Fruit fly (Drosophila melanogaster) whole organism, wandering third instar larva: ENCODE results near the gene CG34299.

Experiments
- Abd-B ChIP-seq: fragments of >200 bp; optimal IDR thresholded peaks from 2 replicates; lab custom pipeline; 2017; ENCODE audit warnings: missing biosample characterization, missing genetic modification characterization
- CG32264 ChIP-seq: fragments of 200-800 bp; sonication (Bioruptor generic); optimal IDR thresholded peaks from 2 replicates; lab custom pipeline; 2016; ENCODE audit warnings: missing biosample characterization, missing genetic modification characterization
- CG9705 ChIP-seq: fragments of 200-800 bp; sonication (Bioruptor generic); optimal IDR thresholded peaks from 2 replicates; lab custom pipeline; 2018; ENCODE audit warnings: missing biosample characterization, mild to moderate bottlenecking, missing genetic modification characterization
- CrebA ChIP-seq: fragments of 200-800 bp; sonication (Bioruptor generic); optimal IDR thresholded peaks from 2 replicates; lab custom pipeline; 2016; ENCODE audit warnings: missing biosample characterization, mild to moderate bottlenecking, missing genetic modification characterization, borderline replicate concordance
- Dfd ChIP-seq: fragments of >200 bp; optimal IDR thresholded peaks from 2 replicates; lab custom pipeline; 2017; ENCODE audit warnings: missing biosample characterization, missing genetic modification characterization
- Dif ChIP-seq: fragments of 200-275, 200-300 bp; sonication (Bioruptor generic); optimal IDR thresholded peaks from 2 replicates; lab custom pipeline; 2018; ENCODE audit warnings: missing biosample characterization, missing genetic modification characterization; ENCODE audit not compliant: partially characterized antibody
- GATAd ChIP-seq: sonication (Bioruptor generic); optimal IDR thresholded peaks from 2 replicates; lab custom pipeline; 2016; ENCODE audit warnings: missing biosample characterization, missing genetic modification characterization
- HLH106 ChIP-seq: fragments of 200-800 bp; optimal IDR thresholded peaks from 3 replicates; lab custom pipeline; 2019; ENCODE audit warnings: missing biosample characterization, mild to moderate bottlenecking, missing genetic modification characterization, moderate library complexity
- Hr78 ChIP-seq: fragments of >200 bp; optimal IDR thresholded peaks from 2 replicates; lab custom pipeline; 2017; ENCODE audit warnings: missing biosample characterization, missing genetic modification characterization
- Jra ChIP-seq: sonication (Bioruptor generic); optimal IDR thresholded peaks from 2 replicates; lab custom pipeline; 2016; ENCODE audit warnings: missing biosample characterization, missing genetic modification characterization
- Myc ChIP-seq: fragments of >200 bp; optimal IDR thresholded peaks from 2 replicates; lab custom pipeline; 2017
- OdsH ChIP-seq: fragments of 200-800 bp; sonication (Bioruptor generic); optimal IDR thresholded peaks from 2 replicates; lab custom pipeline; 2016; ENCODE audit warnings: missing biosample characterization, mild to moderate bottlenecking, missing genetic modification characterization
- Rel ChIP-seq, 2 experiments: fragments of 200-800 bp; sonication (Bioruptor generic) in 1 of 2; optimal IDR thresholded peaks; 2 replicates in 1 of 2; 3 replicates in 1 of 2; lab custom pipeline; 2016 to 2019; ENCODE audit warnings: mild to moderate bottlenecking in 2 of 2, missing biosample characterization in 2 of 2, missing genetic modification characterization in 2 of 2, moderate library complexity in 1 of 2
- Sp1 ChIP-seq: fragments of 200-800 bp; sonication (Bioruptor generic); optimal IDR thresholded peaks from 3 replicates; lab custom pipeline; 2019; ENCODE audit warnings: missing biosample characterization, mild to moderate bottlenecking, missing genetic modification characterization, moderate library complexity
- Vsx2 ChIP-seq: fragments of 200-300, 225-300 bp; sonication (Bioruptor generic); optimal IDR thresholded peaks from 2 replicates; lab custom pipeline; 2018; ENCODE audit warnings: missing biosample characterization, missing genetic modification characterization; ENCODE audit not compliant: partially characterized antibody
- br ChIP-seq: fragments of 200-800 bp; sonication (Bioruptor generic); optimal IDR thresholded peaks from 2 replicates; lab custom pipeline; 2016; ENCODE audit warnings: missing biosample characterization, missing genetic modification characterization
- brk ChIP-seq: fragments of 200-800 bp; sonication (Bioruptor generic); optimal IDR thresholded peaks from 2 replicates; lab custom pipeline; 2016; ENCODE audit warnings: missing biosample characterization, mild to moderate bottlenecking, missing genetic modification characterization
- dmrt93B ChIP-seq: fragments of 200-800 bp; sonication (Bioruptor generic); optimal IDR thresholded peaks from 2 replicates; lab custom pipeline; 2018; ENCODE audit warnings: missing biosample characterization, mild to moderate bottlenecking, missing genetic modification characterization
- dsf ChIP-seq: sonication (Bioruptor generic); optimal IDR thresholded peaks from 2 replicates; lab custom pipeline; 2016; ENCODE audit warnings: missing biosample characterization, missing genetic modification characterization, borderline replicate concordance
- ey ChIP-seq: fragments of 200-800 bp; sonication (Bioruptor generic); optimal IDR thresholded peaks from 2 replicates; lab custom pipeline; 2016; ENCODE audit warnings: missing biosample characterization, missing genetic modification characterization
- foxo ChIP-seq, 2 experiments: fragments of 200-800 bp; sonication (Bioruptor generic); optimal IDR thresholded peaks; 2 replicates in 1 of 2; 3 replicates in 1 of 2; lab custom pipeline; 2016 to 2017; ENCODE audit warnings: missing biosample characterization in 2 of 2, missing genetic modification characterization in 2 of 2
- fru ChIP-seq: fragments of 200-800 bp; sonication (Bioruptor generic); optimal IDR thresholded peaks from 3 replicates; lab custom pipeline; 2016; ENCODE audit warnings: missing biosample characterization, mild to moderate bottlenecking, missing genetic modification characterization
- h ChIP-seq: fragments of 200-800 bp; sonication (Bioruptor generic); optimal IDR thresholded peaks from 3 replicates; lab custom pipeline; 2016; ENCODE audit warnings: missing biosample characterization, mild to moderate bottlenecking, missing genetic modification characterization
- jim ChIP-seq: fragments of 175-275, 200-325 bp; sonication (Bioruptor generic); optimal IDR thresholded peaks from 2 replicates; lab custom pipeline; 2016; ENCODE audit warnings: missing biosample characterization, mild to moderate bottlenecking, missing genetic modification characterization
- lola ChIP-seq: fragments of >200 bp; optimal IDR thresholded peaks from 2 replicates; lab custom pipeline; 2017; ENCODE audit warnings: missing biosample characterization, missing genetic modification characterization
- pan ChIP-seq: fragments of >200 bp; optimal IDR thresholded peaks from 2 replicates; lab custom pipeline; 2017
- rgr ChIP-seq: fragments of 200-800 bp; sonication (Bioruptor generic); optimal IDR thresholded peaks from 3 replicates; lab custom pipeline; 2016; ENCODE audit warnings: missing biosample characterization, mild to moderate bottlenecking, missing genetic modification characterization
- sage ChIP-seq: fragments of 200-800 bp; sonication (Bioruptor generic); optimal IDR thresholded peaks from 2 replicates; lab custom pipeline; 2016; ENCODE audit warnings: missing biosample characterization, mild to moderate bottlenecking, missing genetic modification characterization
- sv ChIP-seq: fragments of 200-800 bp; sonication (Bioruptor generic); optimal IDR thresholded peaks from 3 replicates; lab custom pipeline; 2016; ENCODE audit warnings: missing biosample characterization, missing genetic modification characterization
- tai ChIP-seq: sonication (Bioruptor generic); optimal IDR thresholded peaks from 2 replicates; lab custom pipeline; 2016; ENCODE audit warnings: missing biosample characterization, missing genetic modification characterization
- usp ChIP-seq: fragments of >200 bp; optimal IDR thresholded peaks from 2 replicates; lab custom pipeline; 2017; ENCODE audit warnings: missing biosample characterization, missing genetic modification characterization
- woc ChIP-seq: sonication (Bioruptor generic); optimal IDR thresholded peaks from 2 replicates; lab custom pipeline; 2016; ENCODE audit warnings: missing biosample characterization, mild to moderate bottlenecking, missing genetic modification characterization

Gene CG34299

DNA sequence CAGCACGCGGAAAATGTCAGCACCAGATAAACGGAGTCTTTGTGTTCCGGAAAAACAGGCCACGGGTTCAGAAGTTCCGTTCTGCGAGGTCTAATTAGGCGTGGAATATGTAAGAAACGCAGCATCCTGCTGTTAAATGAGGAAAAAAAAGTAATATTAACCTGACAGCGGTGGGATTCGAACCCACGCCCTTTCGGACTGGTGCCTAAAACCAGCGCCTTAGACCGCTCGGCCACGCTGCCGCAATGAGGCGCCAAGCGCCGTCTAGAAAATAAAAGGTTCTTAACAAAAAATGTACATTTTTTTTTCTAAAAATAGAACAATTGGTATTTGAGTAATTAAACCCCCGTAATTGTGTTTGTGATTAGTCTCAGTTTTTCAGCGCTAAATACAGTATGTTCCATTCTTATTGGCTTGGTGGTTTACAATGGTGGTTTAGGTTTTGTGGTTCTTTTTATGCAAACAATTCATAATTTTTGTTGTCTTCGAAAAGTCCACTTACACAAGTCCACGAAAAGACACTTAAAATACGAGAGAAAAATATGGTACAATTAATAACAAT, 1.5 kb upstream of the CG34299 start:
- TF ChIP-seq Rel (GFP tag; optimal IDR thresholded peaks at IDR 0.05; lab: Kevin White, UChicago): no peak
- TF ChIP-seq Rel (tag; optimal IDR thresholded peaks at IDR 0.05; lab: Kevin White, UChicago): peak; percentile 84
- no peak for TF ChIP-seq sage (GFP tag; lab: Kevin White, UChicago)
- no peak for TF ChIP-seq pan (lab: Kevin White, UChicago)
- peak in 1 of 2 experiments; percentile 30 for TF ChIP-seq foxo (GFP tag; optimal IDR thresholded peaks at IDR 0.05; lab: Kevin White, UChicago)
- TF ChIP-seq usp: no peak
- TF ChIP-seq lola (GFP tag; lab: Kevin White, UChicago): no peak
- peak; percentile 40 for TF ChIP-seq CrebA (GFP tag; lab: Kevin White, UChicago)
- no peak for TF ChIP-seq OdsH (GFP tag; lab: Kevin White, UChicago)

DNA sequence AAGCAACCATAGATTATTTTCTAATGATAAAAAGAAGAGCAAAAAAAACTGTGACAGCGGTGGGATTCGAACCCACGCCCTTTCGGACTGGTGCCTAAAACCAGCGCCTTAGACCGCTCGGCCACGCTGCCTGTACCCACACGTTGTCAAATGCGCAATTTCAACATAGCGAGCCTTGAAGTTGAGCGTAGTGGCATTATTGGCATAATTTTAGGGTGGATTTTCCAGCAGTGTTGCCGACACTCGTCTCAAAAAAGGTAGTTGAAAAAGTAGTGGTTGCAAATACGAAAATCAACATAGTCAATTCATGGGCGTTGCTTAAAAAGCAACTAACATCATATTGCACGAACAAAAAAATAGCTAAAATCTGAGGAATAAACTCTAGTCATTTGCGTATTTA, 818 bp upstream of the CG34299 start:
- peak; percentile 71 for TF ChIP-seq Myc (lab: Kevin White, UChicago)
- TF ChIP-seq h: no peak
- TF ChIP-seq Dif (GFP tag; lab: Kevin White, UChicago): peak; percentile 34
- no peak for TF ChIP-seq GATAd (GFP tag; lab: Kevin White, UChicago)
- TF ChIP-seq foxo (GFP tag; optimal IDR thresholded peaks at IDR 0.05; lab: Kevin White, UChicago): no peak

DNA sequence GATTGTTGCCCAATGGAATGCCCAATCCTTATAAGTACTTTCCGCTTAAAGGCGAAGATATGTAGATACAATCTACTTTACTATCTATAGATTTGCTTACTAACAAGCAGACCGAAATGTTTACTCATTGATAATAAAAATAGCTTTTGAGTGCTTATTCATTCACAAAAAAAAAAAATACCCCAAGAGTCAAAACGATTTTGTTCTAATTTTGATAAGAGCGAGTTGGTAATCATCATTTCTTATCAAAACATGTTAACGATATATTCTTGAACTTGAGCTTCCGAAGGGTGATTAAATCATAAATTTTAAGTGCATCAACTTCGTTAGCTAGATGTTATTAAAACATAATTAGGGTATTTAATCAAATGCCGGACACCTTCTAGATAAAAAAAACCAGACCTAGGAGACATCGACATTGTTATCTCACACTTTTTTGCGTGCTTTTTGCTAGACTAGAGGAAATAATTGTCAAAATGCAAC, 1.2 kb downstream of the CG34299 start, which contains the start of gene CG9682:
TSS of gene CG9682 (plus strand) at position 433 of the 483 bp plus-strand sequence.
- no peak for TF ChIP-seq Vsx2
- TF ChIP-seq sage (GFP tag; lab: Kevin White, UChicago): no peak
- no peak for TF ChIP-seq dmrt93B
- no peak for TF ChIP-seq jim
- no peak for TF ChIP-seq woc (GFP tag; lab: Kevin White, UChicago)
- no peak for TF ChIP-seq HLH106
- TF ChIP-seq tai: no peak
- TF ChIP-seq CG9705 (GFP tag; lab: Kevin White, UChicago): no peak
- no peak for TF ChIP-seq foxo (GFP tag; optimal IDR thresholded peaks at IDR 0.05; lab: Kevin White, UChicago)

DNA sequence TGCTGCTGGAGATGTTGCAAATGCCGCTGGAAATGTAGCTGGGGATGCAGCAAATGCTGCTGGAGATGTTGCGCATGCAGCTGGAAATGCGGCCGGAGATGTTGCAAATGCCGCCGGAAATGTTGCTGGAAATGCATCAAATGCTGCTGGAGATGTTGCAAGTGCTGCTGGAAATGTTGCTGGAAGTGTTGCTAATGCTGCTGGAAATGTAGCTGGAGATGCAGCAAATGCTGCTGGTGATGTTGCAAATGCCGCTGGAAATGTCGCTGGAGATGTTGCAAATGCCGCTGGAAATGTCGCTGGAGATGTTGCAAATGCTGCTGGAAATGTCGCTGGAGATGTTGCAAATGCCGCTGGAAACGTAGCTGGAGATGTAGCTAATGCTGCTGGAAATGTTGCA, 2.9 kb downstream of the CG34299 start:
- TF ChIP-seq ey (GFP tag; lab: Kevin White, UChicago) (no peak), sage (GFP tag; lab: Kevin White, UChicago) (no peak), HLH106 (no peak), h (no peak), rgr (GFP tag; lab: Kevin White, UChicago) (no peak), usp (no peak), CG32264 (GFP tag; lab: Kevin White, UChicago) (no peak), jim (no peak)

DNA sequence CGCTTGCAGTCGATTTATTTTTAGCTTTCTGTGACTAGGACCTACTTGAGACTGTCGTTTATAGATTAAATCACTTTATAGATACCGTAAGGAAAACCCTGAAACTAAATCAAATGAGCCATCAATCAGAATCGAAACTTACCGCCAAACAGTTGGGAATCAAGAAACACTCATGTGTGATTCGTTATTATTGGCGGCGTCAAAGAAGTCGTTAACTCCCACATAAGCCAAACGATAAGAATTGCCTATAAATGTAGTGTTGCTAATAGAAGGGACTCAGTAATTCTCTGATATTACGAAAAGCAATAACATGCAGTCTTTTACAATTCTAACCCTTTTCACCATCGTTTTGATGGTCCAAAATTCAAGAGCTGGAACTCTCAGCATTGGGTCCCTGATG, 3.5 kb downstream of the CG34299 start, which contains the start of gene CG18404:
TSS of gene CG18404 (plus strand) at position 301 of the 400 bp plus-strand sequence.
- TF ChIP-seq fru (GFP tag; lab: Kevin White, UChicago) (no peak), sage (GFP tag; lab: Kevin White, UChicago) (no peak), Abd-B (GFP tag; lab: Kevin White, UChicago) (no peak), CrebA (GFP tag; lab: Kevin White, UChicago) (no peak), Dif (GFP tag; lab: Kevin White, UChicago) (no peak), Rel (GFP tag; optimal IDR thresholded peaks at IDR 0.05; lab: Kevin White, UChicago) (no peak), Rel (tag; optimal IDR thresholded peaks at IDR 0.05; lab: Kevin White, UChicago) (no peak), foxo (GFP tag; optimal IDR thresholded peaks at IDR 0.05; lab: Kevin White, UChicago) (no peak), jim (no peak), Myc (lab: Kevin White, UChicago) (no peak), Dfd (GFP tag; lab: Kevin White, UChicago) (no peak), ey (GFP tag; lab: Kevin White, UChicago) (no peak), CG32264 (GFP tag; lab: Kevin White, UChicago) (no peak)

DNA sequence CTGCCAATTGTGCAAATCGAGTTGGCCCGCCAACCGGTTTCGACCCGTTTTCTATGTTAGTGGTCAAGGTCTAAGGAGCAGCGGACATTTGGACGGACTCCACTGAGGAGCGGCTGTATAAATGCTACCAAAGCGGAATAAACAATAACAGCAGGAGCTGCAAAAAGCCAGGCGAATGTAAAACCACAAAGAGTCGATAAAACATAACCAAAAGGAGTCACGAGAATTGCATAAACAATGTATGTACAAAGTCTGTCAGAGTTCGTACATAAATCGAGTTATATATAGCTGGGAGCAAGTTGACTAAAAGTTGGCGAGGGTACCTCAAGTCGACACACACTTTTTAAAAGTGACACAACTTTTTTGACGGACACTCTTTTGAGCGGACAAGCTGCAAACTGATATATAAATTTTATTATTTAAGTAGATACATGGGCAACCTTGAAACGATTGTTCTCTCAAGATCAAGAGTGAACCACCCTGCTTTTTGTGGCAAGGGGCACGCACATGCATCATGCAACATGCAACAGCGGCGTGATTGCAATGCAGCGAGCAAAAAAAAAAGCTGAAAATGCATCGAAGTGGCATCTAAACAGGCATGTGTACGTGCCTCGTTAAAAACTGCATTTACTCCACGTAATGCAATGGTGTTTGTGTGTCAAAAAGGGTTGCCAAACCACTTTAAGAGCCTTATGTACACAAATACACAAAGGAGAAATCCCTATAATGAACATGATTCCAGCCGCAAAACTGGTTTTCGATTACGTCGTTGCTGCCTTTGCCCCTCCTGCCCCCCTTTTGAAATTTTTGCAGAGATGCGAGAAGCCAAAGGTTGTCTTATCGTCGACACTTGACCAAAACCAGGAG, 6.1 kb downstream of the CG34299 start:
- TF ChIP-seq Dif (GFP tag; lab: Kevin White, UChicago): peak; percentile 32
- TF ChIP-seq fru (GFP tag; lab: Kevin White, UChicago): peak; percentile 89
- TF ChIP-seq br (GFP tag; lab: Kevin White, UChicago): peak; percentile 90
- no peak for TF ChIP-seq jim
- peak; percentile 74 for TF ChIP-seq CG32264 (GFP tag; lab: Kevin White, UChicago)
- no peak for TF ChIP-seq GATAd (GFP tag; lab: Kevin White, UChicago)
- TF ChIP-seq OdsH (GFP tag; lab: Kevin White, UChicago): peak; percentile 91
- TF ChIP-seq CG9705 (GFP tag; lab: Kevin White, UChicago): peak; percentile 87
- TF ChIP-seq Rel (GFP tag; optimal IDR thresholded peaks at IDR 0.05; lab: Kevin White, UChicago): peak; percentile 94
- TF ChIP-seq Rel (tag; optimal IDR thresholded peaks at IDR 0.05; lab: Kevin White, UChicago): peak; percentile 89
- peak; percentile 96 for TF ChIP-seq HLH106
- peak in 1 of 2 experiments; percentile 89 for TF ChIP-seq foxo (GFP tag; optimal IDR thresholded peaks at IDR 0.05; lab: Kevin White, UChicago)
- no peak for TF ChIP-seq Hr78 (GFP tag; lab: Kevin White, UChicago)
- no peak for TF ChIP-seq sv
- peak; percentile 91 for TF ChIP-seq ey (GFP tag; lab: Kevin White, UChicago)
- TF ChIP-seq Sp1 (GFP tag; lab: Kevin White, UChicago): peak; percentile 97
- no peak for TF ChIP-seq Abd-B (GFP tag; lab: Kevin White, UChicago)
- no peak for TF ChIP-seq lola (GFP tag; lab: Kevin White, UChicago)
- TF ChIP-seq brk: peak; percentile 81
- peak; percentile 70 for TF ChIP-seq dmrt93B
- peak; percentile 65 for TF ChIP-seq dsf (GFP tag; lab: Kevin White, UChicago)
- peak; percentile 69 for TF ChIP-seq Jra (GFP tag; lab: Kevin White, UChicago)
- peak; percentile 97 for TF ChIP-seq h
- peak; percentile 62 for TF ChIP-seq woc (GFP tag; lab: Kevin White, UChicago)
